Fruit fly (Drosophila melanogaster) whole organism, embryonic: ENCODE results near the gene CG4597.

ENCODE experiments used
- Awh ChIP-seq: fragments of 200-800 bp; sonication (Bioruptor generic); IDR thresholded peaks from 2 replicates; pipeline ENCODE4, ENCODE4 v1.3.6; 2022; ENCODE audit warnings: missing biosample characterization, missing genetic modification characterization
- Bteb2 ChIP-seq: fragments of 200-800 bp; sonication (Bioruptor generic); optimal IDR thresholded peaks from 2 replicates; lab custom pipeline; 2016; ENCODE audit warnings: missing biosample characterization, missing genetic modification characterization
- CG11723 ChIP-seq: fragments of 200-800 bp; sonication (Bioruptor generic); optimal IDR thresholded peaks from 2 replicates; lab custom pipeline; 2017; ENCODE audit warnings: missing biosample characterization, mild to moderate bottlenecking, missing genetic modification characterization
- CG12155 ChIP-seq: fragments of 200-800 bp; sonication (Bioruptor generic); optimal IDR thresholded peaks from 3 replicates; lab custom pipeline; 2016; ENCODE audit warnings: missing biosample characterization, missing genetic modification characterization
- CG12299 ChIP-seq: fragments of 200-800 bp; sonication (Bioruptor generic); optimal IDR thresholded peaks from 2 replicates; lab custom pipeline; 2018; ENCODE audit warnings: missing biosample characterization, mild to moderate bottlenecking, missing genetic modification characterization
- CG13296 ChIP-seq: fragments of 200-800 bp; sonication (Bioruptor generic); optimal IDR thresholded peaks from 3 replicates; lab custom pipeline; 2018; ENCODE audit warnings: missing biosample characterization, mild to moderate bottlenecking, missing genetic modification characterization
- CG15073 ChIP-seq: fragments of 200-800 bp; sonication (Bioruptor generic); optimal IDR thresholded peaks from 2 replicates; lab custom pipeline; 2016; ENCODE audit warnings: missing biosample characterization, missing genetic modification characterization
- CG16779 ChIP-seq: fragments of 200-800 bp; sonication (Bioruptor generic); IDR thresholded peaks from 2 replicates; pipeline ENCODE4 v1.3.6; 2022; ENCODE audit warnings: missing biosample characterization, missing genetic modification characterization
- CG16863 ChIP-seq: fragments of 200-800 bp; sonication (Bioruptor generic); optimal IDR thresholded peaks from 3 replicates; lab custom pipeline; 2016; ENCODE audit warnings: missing biosample characterization, missing genetic modification characterization
- CG17385 ChIP-seq: fragments of 200-800 bp; sonication (Bioruptor generic); optimal IDR thresholded peaks from 3 replicates; lab custom pipeline; 2018; ENCODE audit warnings: missing biosample characterization, mild to moderate bottlenecking, missing genetic modification characterization
- CG1792 ChIP-seq: fragments of 200-800 bp; sonication (Bioruptor generic); optimal IDR thresholded peaks from 2 replicates; lab custom pipeline; 2016; ENCODE audit warnings: missing biosample characterization, missing genetic modification characterization
- CG18476 ChIP-seq: fragments of 200-800 bp; sonication (Bioruptor generic); optimal IDR thresholded peaks from 2 replicates; lab custom pipeline; 2016; ENCODE audit warnings: missing biosample characterization, mild to moderate bottlenecking, missing genetic modification characterization
- CG5180 ChIP-seq: fragments of 200-800 bp; sonication (Bioruptor generic); optimal IDR thresholded peaks from 3 replicates; lab custom pipeline; 2017; ENCODE audit warnings: missing biosample characterization, missing genetic modification characterization, mild to moderate bottlenecking, moderate library complexity, missing genetic modification reagents
- CG6175 ChIP-seq: fragments of 200-800 bp; sonication (Bioruptor generic); IDR thresholded peaks from 3 replicates; pipeline ENCODE4 v1.3.6; 2022; ENCODE audit warnings: missing biosample characterization, missing genetic modification characterization
- CG6765 ChIP-seq: fragments of 200-800 bp; sonication (Bioruptor generic); optimal IDR thresholded peaks from 3 replicates; lab custom pipeline; 2017; ENCODE audit warnings: missing biosample characterization, mild to moderate bottlenecking, missing genetic modification characterization
- CG6813 ChIP-seq: fragments of 200-800 bp; sonication (Bioruptor generic); optimal IDR thresholded peaks from 2 replicates; lab custom pipeline; 2017; ENCODE audit warnings: missing biosample characterization, missing genetic modification characterization, mild to moderate bottlenecking, moderate library complexity, missing genetic modification reagents
- CG8290 ChIP-seq, 3 experiments: fragments of 200-800 bp; sonication (Bioruptor generic); optimal IDR thresholded peaks; 2 replicates each; lab custom pipeline; 2016 to 2019; ENCODE audit warnings: missing biosample characterization in 3 of 3, missing genetic modification characterization in 3 of 3, mild to moderate bottlenecking in 2 of 3, moderate library complexity in 1 of 3
- CG9797 ChIP-seq: fragments of 200-800 bp; sonication (Bioruptor generic); optimal IDR thresholded peaks from 3 replicates; lab custom pipeline; 2018; ENCODE audit warnings: missing biosample characterization, mild to moderate bottlenecking, missing genetic modification characterization
- CG9932 ChIP-seq: fragments of 200-800 bp; sonication (Bioruptor generic); IDR thresholded peaks from 2 replicates; pipeline ENCODE4 v1.3.6; 2022; ENCODE audit warnings: missing biosample characterization, missing genetic modification characterization
- Dbx ChIP-seq: fragments of 200-800 bp; sonication (Bioruptor generic); IDR thresholded peaks from 3 replicates; pipeline ENCODE4 v1.3.6; 2022; ENCODE audit warnings: missing biosample characterization, missing genetic modification characterization
- Deaf1 ChIP-seq: fragments of 200-800 bp; optimal IDR thresholded peaks from 3 replicates; lab custom pipeline; 2019; ENCODE audit warnings: missing biosample characterization, mild to moderate bottlenecking, missing genetic modification characterization, moderate library complexity
- Dp ChIP-seq: fragments of 200-800 bp; sonication (Bioruptor generic); optimal IDR thresholded peaks from 2 replicates; lab custom pipeline; 2018; ENCODE audit warnings: missing biosample characterization, mild to moderate bottlenecking, missing genetic modification characterization, moderate library complexity
- Drgx ChIP-seq: fragments of 200-800 bp; sonication (Bioruptor generic); IDR thresholded peaks from 2 replicates; pipeline ENCODE4 v1.3.6; 2022; ENCODE audit warnings: missing biosample characterization, missing genetic modification characterization
- E2f2 ChIP-seq: fragments of 200-800 bp; sonication (Bioruptor generic); IDR thresholded peaks from 2 replicates; pipeline ENCODE4 v1.3.6; 2022; ENCODE audit warnings: missing biosample characterization, missing genetic modification characterization
- Hr39 ChIP-seq: fragments of >200 bp; optimal IDR thresholded peaks from 2 replicates; lab custom pipeline; 2017
- Hr78 ChIP-seq, 2 experiments: fragments of 200-800 bp in 1 of 2; fragments of >200 bp in 1 of 2; sonication (Bioruptor generic) in 1 of 2; optimal IDR thresholded peaks; 2 replicates each; lab custom pipeline; 2017 to 2019; ENCODE audit warnings: missing biosample characterization in 2 of 2, missing genetic modification characterization in 2 of 2, mild to moderate bottlenecking in 1 of 2, moderate library complexity in 1 of 2
- Max ChIP-seq: fragments of 200-800 bp; sonication (Bioruptor generic); optimal IDR thresholded peaks from 2 replicates; lab custom pipeline; 2016; ENCODE audit warnings: missing biosample characterization, mild to moderate bottlenecking, missing genetic modification characterization
- NFAT ChIP-seq: fragments of 200-800 bp; sonication (Bioruptor generic); IDR thresholded peaks from 2 replicates; pipeline ENCODE4 v1.3.6; 2022; ENCODE audit warnings: missing biosample characterization, missing genetic modification characterization
- NK7.1 ChIP-seq: fragments of 200-800 bp; sonication (Bioruptor generic); optimal IDR thresholded peaks from 3 replicates; lab custom pipeline; 2016; ENCODE audit warnings: missing biosample characterization, missing genetic modification characterization
- Poxn ChIP-seq: fragments of 200-800 bp; sonication (Bioruptor generic); IDR thresholded peaks from 2 replicates; pipeline ENCODE4 v1.3.6; 2022; ENCODE audit warnings: missing biosample characterization, missing genetic modification characterization
- Stat92E ChIP-seq, 3 experiments: fragments of >200 bp in 2 of 3; fragments of 200-800 bp in 1 of 3; sonication (Bioruptor generic) in 1 of 3; optimal IDR thresholded peaks; 2 replicates each; lab custom pipeline; 2017 to 2019; ENCODE audit warnings: missing biosample characterization in 3 of 3, missing genetic modification characterization in 3 of 3, mild to moderate bottlenecking in 1 of 3, moderate library complexity in 1 of 3
- Xbp1 ChIP-seq: fragments of 200-800 bp; sonication (Bioruptor generic); optimal IDR thresholded peaks from 3 replicates; lab custom pipeline; 2016; ENCODE audit warnings: missing biosample characterization, mild to moderate bottlenecking, missing genetic modification characterization
- ara ChIP-seq: fragments of 200-800 bp; sonication (Bioruptor generic); IDR thresholded peaks from 2 replicates; pipeline ENCODE4 v1.3.6; 2022; ENCODE audit warnings: missing biosample characterization, missing genetic modification characterization
- bsh ChIP-seq, 2 experiments: fragments of 200-800 bp; sonication (Bioruptor generic); optimal IDR thresholded peaks; 2 replicates each; lab custom pipeline; 2017 to 2018; ENCODE audit warnings: mild to moderate bottlenecking in 2 of 2, missing biosample characterization in 2 of 2, missing genetic modification characterization in 2 of 2, moderate library complexity in 1 of 2
- chif ChIP-seq, 2 experiments: fragments of 200-800 bp; sonication (Bioruptor generic); optimal IDR thresholded peaks; 3 replicates each; lab custom pipeline; 2016; ENCODE audit warnings: missing biosample characterization in 2 of 2, missing genetic modification characterization in 2 of 2
- chn ChIP-seq: fragments of 200-800 bp; sonication (Bioruptor generic); optimal IDR thresholded peaks from 2 replicates; lab custom pipeline; 2016; ENCODE audit warnings: missing biosample characterization, missing genetic modification characterization
- esg ChIP-seq: fragments of 200-800 bp; sonication (Bioruptor generic); conservative IDR thresholded peaks from 2 replicates; pipeline ENCODE4 v1.3.6; 2022; ENCODE audit warnings: missing biosample characterization, missing genetic modification characterization
- fu2 ChIP-seq: fragments of 200-800 bp; sonication (Bioruptor generic); optimal IDR thresholded peaks from 2 replicates; lab custom pipeline; 2016; ENCODE audit warnings: missing biosample characterization, missing genetic modification characterization
- gcm2 ChIP-seq: fragments of 200-800 bp; sonication (Bioruptor generic); optimal IDR thresholded peaks from 2 replicates; lab custom pipeline; 2016; ENCODE audit warnings: missing biosample characterization, missing genetic modification characterization
- hbn ChIP-seq: fragments of 200-800 bp; sonication (Bioruptor generic); IDR thresholded peaks from 2 replicates; pipeline ENCODE4 v1.3.6; 2022; ENCODE audit warnings: missing biosample characterization, missing genetic modification characterization; ENCODE audit not compliant: partially characterized antibody
- salm ChIP-seq: fragments of 200-800 bp; sonication (Bioruptor generic); optimal IDR thresholded peaks from 2 replicates; lab custom pipeline; 2018; ENCODE audit warnings: missing biosample characterization, mild to moderate bottlenecking, missing genetic modification characterization
- schlank ChIP-seq: fragments of 200-800 bp; sonication (Bioruptor generic); optimal IDR thresholded peaks from 2 replicates; lab custom pipeline; 2018; ENCODE audit warnings: missing biosample characterization, mild to moderate bottlenecking, missing genetic modification characterization
- scrt ChIP-seq: fragments of 200-800 bp; sonication (Bioruptor generic); optimal IDR thresholded peaks from 2 replicates; lab custom pipeline; 2018; ENCODE audit warnings: missing biosample characterization, mild to moderate bottlenecking, missing genetic modification characterization, moderate library complexity
- tap ChIP-seq: fragments of 200-800 bp; optimal IDR thresholded peaks from 3 replicates; lab custom pipeline; 2019; ENCODE audit warnings: missing biosample characterization, mild to moderate bottlenecking, missing genetic modification characterization, moderate library complexity
- trem ChIP-seq: fragments of 200-800 bp; optimal IDR thresholded peaks from 3 replicates; lab custom pipeline; 2019; ENCODE audit warnings: missing biosample characterization, mild to moderate bottlenecking, missing genetic modification characterization, moderate library complexity
- tx ChIP-seq: fragments of 200-800 bp; sonication (Bioruptor generic); optimal IDR thresholded peaks from 2 replicates; lab custom pipeline; 2016; ENCODE audit warnings: missing biosample characterization, missing genetic modification characterization
- vfl ChIP-seq: fragments of 200-800 bp; sonication (Bioruptor generic); optimal IDR thresholded peaks from 2 replicates; lab custom pipeline; 2016; ENCODE audit warnings: missing biosample characterization, missing genetic modification characterization
- wek ChIP-seq: fragments of 200-800 bp; sonication (Bioruptor generic); optimal IDR thresholded peaks from 3 replicates; lab custom pipeline; 2018; ENCODE audit warnings: missing biosample characterization, mild to moderate bottlenecking, missing genetic modification characterization, moderate library complexity
- zen ChIP-seq: fragments of 200-800 bp; sonication (Bioruptor generic); optimal IDR thresholded peaks from 3 replicates; lab custom pipeline; 2018; ENCODE audit warnings: missing biosample characterization, mild to moderate bottlenecking, missing genetic modification characterization, moderate library complexity

Gene CG4597

DNA sequence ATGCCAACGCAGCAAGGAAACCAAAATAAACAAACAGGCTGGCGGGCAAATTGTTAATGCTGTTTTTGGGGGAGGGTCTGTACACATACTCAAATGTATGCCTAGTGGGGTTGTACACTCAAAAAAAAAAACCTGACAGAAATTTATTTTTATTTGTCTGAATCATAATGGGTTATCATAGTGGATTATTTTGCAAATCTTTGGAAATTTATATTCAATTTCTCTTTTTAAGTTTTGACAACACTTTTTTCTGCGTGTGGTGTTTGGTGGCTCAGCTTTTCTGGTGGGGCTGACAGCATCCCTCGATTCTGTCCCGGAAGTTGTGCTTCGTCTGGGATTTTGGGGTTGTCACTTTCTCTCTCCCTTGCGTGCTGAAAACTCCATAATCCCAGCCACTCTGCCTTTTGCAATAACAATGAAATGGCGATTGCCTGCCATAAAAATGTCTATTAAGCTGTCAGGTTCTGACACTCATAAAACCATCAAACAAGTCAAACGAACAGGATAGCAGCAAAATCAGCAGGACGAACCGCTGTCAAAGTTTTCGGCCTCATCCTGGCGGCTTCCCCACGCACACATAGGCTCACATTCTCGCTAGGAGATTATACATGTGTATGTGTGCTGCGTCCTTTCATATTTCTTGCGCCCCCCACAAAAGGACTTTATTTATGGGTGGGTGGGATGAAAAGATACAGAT lies 25.8 kb downstream of the CG4597 start (continued):
- TF ChIP-seq CG18476 (GFP tag; lab: Kevin White, UChicago) (peak; percentile 48), CG6765 (GFP tag; lab: Kevin White, UChicago) (peak; percentile 18), CG6813 (GFP tag; lab: Kevin White, UChicago) (peak; percentile 70), CG12299 (tag; lab: Kevin White, UChicago) (peak; percentile 77), Poxn (GFP tag; lab: Robert Waterston, UW) (peak; percentile 58; the same call in 1 of the 2 replicates), chif (GFP tag; optimal IDR thresholded peaks at IDR 0.05; lab: Kevin White, UChicago) (peak; percentile 55 to 69), bsh (GFP tag; optimal IDR thresholded peaks at IDR 0.05; lab: Kevin White, UChicago) (peak in 1 of 2 experiments; percentile 80), CG6175 (GFP tag; lab: Robert Waterston, UW) (no peak), schlank (tag; lab: Kevin White, UChicago) (peak; percentile 54), ara (peak; percentile 69), zen (tag; lab: Kevin White, UChicago) (no peak), hbn (GFP tag; lab: Robert Waterston, UW) (no peak), Dbx (GFP tag; lab: Robert Waterston, UW) (peak; percentile 91), Hr78 (GFP tag; optimal IDR thresholded peaks at IDR 0.05; lab: Kevin White, UChicago) (no peak), CG16863 (GFP tag; lab: Kevin White, UChicago) (peak; percentile 65), Bteb2 (GFP tag; lab: Kevin White, UChicago) (peak; percentile 74), esg (GFP tag; lab: Robert Waterston, UW) (peak; percentile 78), Awh (GFP tag; lab: Robert Waterston, UW) (peak; percentile 79), trem (no peak), fu2 (GFP tag; lab: Kevin White, UChicago) (peak; percentile 67), salm (no peak), CG9932 (GFP tag; lab: Robert Waterston, UW) (no peak; the same call in 1 of the 2 replicates), CG11723 (GFP tag; lab: Kevin White, UChicago) (no peak), NK7.1 (GFP tag; lab: Kevin White, UChicago) (peak; percentile 62), vfl (GFP tag; lab: Kevin White, UChicago) (peak; percentile 44), CG16779 (GFP tag; lab: Robert Waterston, UW) (peak; percentile 78), Dp (GFP tag; lab: Kevin White, UChicago) (no peak), tx (peak; percentile 64), scrt (GFP tag; lab: Kevin White, UChicago) (peak; percentile 76), CG5180 (peak; percentile 61), Deaf1 (tag; lab: Kevin White, UChicago) (no peak), E2f2 (GFP tag; lab: Robert Waterston, UW) (no peak; the same call in 1 of the 2 replicates), Max (GFP tag; lab: Kevin White, UChicago) (no peak), Xbp1 (GFP tag; lab: Kevin White, UChicago) (peak; percentile 82), chn (GFP tag; lab: Kevin White, UChicago) (peak; percentile 74), CG17385 (GFP tag; lab: Kevin White, UChicago) (peak; percentile 70), CG15073 (GFP tag; lab: Kevin White, UChicago) (no peak), CG12155 (GFP tag; lab: Kevin White, UChicago) (peak; percentile 59), CG13296 (GFP tag; lab: Kevin White, UChicago) (peak; percentile 82), tap (peak; percentile 39), wek (GFP tag; lab: Kevin White, UChicago) (no peak), CG9797 (GFP tag; lab: Kevin White, UChicago) (no peak), gcm2 (GFP tag; lab: Kevin White, UChicago) (peak; percentile 21), CG8290 (GFP tag; optimal IDR thresholded peaks at IDR 0.05; lab: Kevin White, UChicago) (peak; percentile 22), CG8290 (tag; optimal IDR thresholded peaks at IDR 0.05; lab: Kevin White, UChicago) (peak in 1 of 2 experiments; percentile 21), Stat92E (GFP tag; optimal IDR thresholded peaks at IDR 0.05; lab: Kevin White, UChicago) (no peak), Drgx (GFP tag; lab: Robert Waterston, UW) (peak; percentile 63), CG1792 (GFP tag; lab: Kevin White, UChicago) (peak; percentile 35), Hr39 (lab: Kevin White, UChicago) (no peak), NFAT (GFP tag; lab: Robert Waterston, UW) (no peak; the same call in 1 of the 2 replicates)
